Fruit fly (Drosophila melanogaster) whole organism, embryonic: ENCODE results near the gene CG7387.

ENCODE experiments used
- CG1024 ChIP-seq: fragments of 200-800 bp; sonication (Bioruptor generic); IDR thresholded peaks from 2 replicates; pipeline ENCODE4 v1.3.6; 2022; ENCODE audit warnings: missing biosample characterization, missing genetic modification characterization
- CG10959 ChIP-seq: fragments of 200-800 bp; sonication (Bioruptor generic); IDR thresholded peaks from 2 replicates; pipeline ENCODE4 v1.3.6; 2022; ENCODE audit warnings: missing biosample characterization, missing genetic modification characterization
- CG11085 ChIP-seq: fragments of 200-800 bp; sonication (Bioruptor generic); IDR thresholded peaks from 2 replicates; pipeline ENCODE4 v1.3.6; 2022; ENCODE audit warnings: missing biosample characterization, missing genetic modification characterization
- CG11456 ChIP-seq: fragments of 200-800 bp; sonication (Bioruptor generic); IDR thresholded peaks from 3 replicates; pipeline ENCODE4 v1.3.6; 2022; ENCODE audit warnings: missing biosample characterization, missing genetic modification characterization
- CG12299 ChIP-seq: fragments of 200-800 bp; sonication (Bioruptor generic); optimal IDR thresholded peaks from 2 replicates; lab custom pipeline; 2018; ENCODE audit warnings: missing biosample characterization, mild to moderate bottlenecking, missing genetic modification characterization
- CG14014 ChIP-seq: fragments of 200-800 bp; sonication (Bioruptor generic); IDR thresholded peaks from 2 replicates; pipeline ENCODE4 v1.3.6; 2022; ENCODE audit warnings: missing biosample characterization, missing genetic modification characterization
- CG14441 ChIP-seq: fragments of 200-800 bp; sonication (Bioruptor generic); IDR thresholded peaks from 2 replicates; pipeline ENCODE4 v1.3.6; 2022; ENCODE audit warnings: missing biosample characterization, missing genetic modification characterization
- CG15011 ChIP-seq: fragments of 200-800 bp; sonication (Bioruptor generic); optimal IDR thresholded peaks from 3 replicates; lab custom pipeline; 2018; ENCODE audit warnings: missing biosample characterization, mild to moderate bottlenecking, missing genetic modification characterization
- CG15601 ChIP-seq: fragments of 200-800 bp; sonication (Bioruptor generic); optimal IDR thresholded peaks from 3 replicates; lab custom pipeline; 2019; ENCODE audit warnings: missing biosample characterization, mild to moderate bottlenecking, missing genetic modification characterization, moderate library complexity
- CG1792 ChIP-seq: fragments of 200-800 bp; sonication (Bioruptor generic); optimal IDR thresholded peaks from 2 replicates; lab custom pipeline; 2016; ENCODE audit warnings: missing biosample characterization, missing genetic modification characterization
- CG2120 ChIP-seq: fragments of 200-800 bp; sonication (Bioruptor generic); optimal IDR thresholded peaks from 3 replicates; lab custom pipeline; 2016; ENCODE audit warnings: missing biosample characterization, missing genetic modification characterization
- CG4282 ChIP-seq: fragments of 200-800 bp; sonication (Bioruptor generic); optimal IDR thresholded peaks from 2 replicates; lab custom pipeline; 2016; ENCODE audit warnings: missing biosample characterization, missing genetic modification characterization
- CG4617 ChIP-seq: fragments of 200-800 bp; sonication (Bioruptor generic); optimal IDR thresholded peaks from 3 replicates; lab custom pipeline; 2016; ENCODE audit warnings: missing biosample characterization, missing genetic modification characterization, borderline replicate concordance
- CG4730 ChIP-seq: fragments of 200-800 bp; sonication (Bioruptor generic); IDR thresholded peaks from 2 replicates; pipeline ENCODE4 v1.3.6; 2022; ENCODE audit warnings: missing biosample characterization, missing genetic modification characterization
- CG5245 ChIP-seq: fragments of 200-800 bp; sonication (Bioruptor generic); optimal IDR thresholded peaks from 3 replicates; lab custom pipeline; 2016; ENCODE audit warnings: missing biosample characterization, missing genetic modification characterization
- CG7556 ChIP-seq: fragments of 200-800 bp; sonication (Bioruptor generic); optimal IDR thresholded peaks from 2 replicates; lab custom pipeline; 2017; ENCODE audit warnings: missing biosample characterization, mild to moderate bottlenecking, missing genetic modification characterization
- CG7963 ChIP-seq: fragments of 200-800 bp; sonication (Bioruptor generic); IDR thresholded peaks from 3 replicates; pipeline ENCODE4 v1.3.6; 2022; ENCODE audit warnings: missing biosample characterization, missing genetic modification characterization; ENCODE audit not compliant: partially characterized antibody
- CG8359 ChIP-seq: fragments of 200-800 bp; sonication (Bioruptor generic); optimal IDR thresholded peaks from 2 replicates; lab custom pipeline; 2017; ENCODE audit warnings: missing biosample characterization, mild to moderate bottlenecking, missing genetic modification characterization, borderline replicate concordance
- CG9932 ChIP-seq: fragments of 200-800 bp; sonication (Bioruptor generic); IDR thresholded peaks from 2 replicates; pipeline ENCODE4 v1.3.6; 2022; ENCODE audit warnings: missing biosample characterization, missing genetic modification characterization
- CrebB ChIP-seq: fragments of 200-800 bp; sonication (Bioruptor generic); optimal IDR thresholded peaks from 3 replicates; lab custom pipeline; 2018; ENCODE audit warnings: missing biosample characterization, mild to moderate bottlenecking, missing genetic modification characterization
- Doc3 ChIP-seq: fragments of 200-800 bp; sonication (Bioruptor generic); IDR thresholded peaks from 3 replicates; pipeline ENCODE4 v1.3.6; 2022; ENCODE audit warnings: missing biosample characterization, missing genetic modification characterization; ENCODE audit not compliant: partially characterized antibody
- Fer3 ChIP-seq: fragments of 200-800 bp; sonication (Bioruptor generic); optimal IDR thresholded peaks from 2 replicates; lab custom pipeline; 2018; ENCODE audit warnings: missing biosample characterization, mild to moderate bottlenecking, missing genetic modification characterization, moderate library complexity
- GATAe ChIP-seq: fragments of 200-800 bp; sonication (Bioruptor generic); conservative IDR thresholded peaks from 2 replicates; pipeline ENCODE4 v1.3.6; 2022; ENCODE audit warnings: missing biosample characterization, missing genetic modification characterization
- HLH4C ChIP-seq: fragments of 200-800 bp; sonication (Bioruptor generic); IDR thresholded peaks from 3 replicates; pipeline ENCODE4 v1.3.6; 2022; ENCODE audit warnings: missing biosample characterization, missing genetic modification characterization; ENCODE audit not compliant: partially characterized antibody
- Hmr ChIP-seq: fragments of 200-800 bp; sonication (Bioruptor generic); optimal IDR thresholded peaks from 3 replicates; lab custom pipeline; 2017; ENCODE audit warnings: mild to moderate bottlenecking, missing biosample characterization, missing genetic modification reagents, missing genetic modification characterization
- Hr3 ChIP-seq: fragments of 200-800 bp; sonication (Bioruptor generic); optimal IDR thresholded peaks from 3 replicates; lab custom pipeline; 2016; ENCODE audit warnings: missing biosample characterization, missing genetic modification characterization
- Hr39 ChIP-seq: fragments of >200 bp; optimal IDR thresholded peaks from 2 replicates; lab custom pipeline; 2017
- Sox102F ChIP-seq: fragments of 200-800 bp; sonication (Bioruptor generic); optimal IDR thresholded peaks from 2 replicates; lab custom pipeline; 2018; ENCODE audit warnings: missing biosample characterization, mild to moderate bottlenecking, missing genetic modification characterization, moderate library complexity
- Vsx1 ChIP-seq: fragments of 200-800 bp; sonication (Bioruptor generic); optimal IDR thresholded peaks from 2 replicates; lab custom pipeline; 2017; ENCODE audit warnings: missing biosample characterization, mild to moderate bottlenecking, missing genetic modification characterization, missing genetic modification reagents
- bowl ChIP-seq: fragments of 200-800 bp; sonication (Bioruptor generic); IDR thresholded peaks from 2 replicates; pipeline ENCODE4 v1.3.6; 2022; ENCODE audit warnings: missing biosample characterization, missing genetic modification characterization
- chn ChIP-seq: fragments of 200-800 bp; sonication (Bioruptor generic); optimal IDR thresholded peaks from 2 replicates; lab custom pipeline; 2016; ENCODE audit warnings: missing biosample characterization, missing genetic modification characterization
- corto ChIP-seq: fragments of 200-800 bp; sonication (Bioruptor generic); optimal IDR thresholded peaks from 2 replicates; lab custom pipeline; 2016; ENCODE audit warnings: missing biosample characterization, mild to moderate bottlenecking, missing genetic modification characterization, moderate library complexity
- danr ChIP-seq: fragments of 200-800 bp; sonication (Bioruptor generic); IDR thresholded peaks from 2 replicates; pipeline ENCODE4 v1.3.6; 2022; ENCODE audit warnings: missing biosample characterization, missing genetic modification characterization
- dati ChIP-seq: fragments of 200-800 bp; sonication (Bioruptor generic); IDR thresholded peaks from 2 replicates; pipeline ENCODE4 v1.3.6; 2022; ENCODE audit warnings: missing biosample characterization, missing genetic modification characterization
- dimm ChIP-seq: fragments of 200-800 bp; sonication (Bioruptor generic); IDR thresholded peaks from 2 replicates; pipeline ENCODE4 v1.3.6; 2022; ENCODE audit warnings: missing biosample characterization, missing genetic modification characterization
- dpn ChIP-seq, 2 experiments: fragments of 200-800 bp; sonication (Bioruptor generic); optimal IDR thresholded peaks; 3 replicates each; lab custom pipeline; 2016; ENCODE audit warnings: missing biosample characterization in 2 of 2, missing genetic modification characterization in 2 of 2
- fd102C ChIP-seq: fragments of 200-800 bp; sonication (Bioruptor generic); optimal IDR thresholded peaks from 2 replicates; lab custom pipeline; 2018; ENCODE audit warnings: missing biosample characterization, mild to moderate bottlenecking, missing genetic modification characterization, moderate library complexity
- fu2 ChIP-seq: fragments of 200-800 bp; sonication (Bioruptor generic); optimal IDR thresholded peaks from 2 replicates; lab custom pipeline; 2016; ENCODE audit warnings: missing biosample characterization, missing genetic modification characterization
- gsb ChIP-seq: fragments of 200-800 bp; sonication (Bioruptor generic); IDR thresholded peaks from 2 replicates; pipeline ENCODE4 v1.3.6; 2022; ENCODE audit warnings: missing biosample characterization, missing genetic modification characterization
- hb ChIP-seq: fragments of 200-800 bp; sonication (Bioruptor generic); IDR thresholded peaks from 3 replicates; pipeline ENCODE4 v1.3.6; 2022; ENCODE audit warnings: missing biosample characterization, missing genetic modification characterization; ENCODE audit not compliant: partially characterized antibody
- hbn ChIP-seq: fragments of 200-800 bp; sonication (Bioruptor generic); IDR thresholded peaks from 2 replicates; pipeline ENCODE4 v1.3.6; 2022; ENCODE audit warnings: missing biosample characterization, missing genetic modification characterization; ENCODE audit not compliant: partially characterized antibody
- kah ChIP-seq: fragments of 200-800 bp; sonication (Bioruptor generic); optimal IDR thresholded peaks from 2 replicates; lab custom pipeline; 2018; ENCODE audit warnings: missing biosample characterization, mild to moderate bottlenecking, missing genetic modification characterization
- ken ChIP-seq: fragments of 200-800 bp; sonication (Bioruptor generic); IDR thresholded peaks from 3 replicates; pipeline ENCODE4 v1.3.6; 2022; ENCODE audit warnings: missing biosample characterization, missing genetic modification characterization
- lov ChIP-seq, 2 experiments: fragments of 200-800 bp in 1 of 2; fragments of >200 bp in 1 of 2; sonication (Bioruptor generic) in 1 of 2; IDR thresholded peaks in 1 of 2; optimal IDR thresholded peaks in 1 of 2; 2 replicates in 1 of 2; 3 replicates in 1 of 2; pipeline versions ENCODE4 v1.3.6 to Lab custom; 2017 to 2022; ENCODE audit warnings: missing biosample characterization in 1 of 2, missing genetic modification characterization in 1 of 2
- prd ChIP-seq, 3 experiments: fragments of >200 bp in 2 of 3; fragments of 200-800 bp in 1 of 3; sonication (Bioruptor generic) in 1 of 3; optimal IDR thresholded peaks in 2 of 3; IDR thresholded peaks in 1 of 3; 2 replicates in 2 of 3; 3 replicates in 1 of 3; pipeline versions ENCODE4 v1.3.6 to Lab custom; 2017 to 2022; ENCODE audit warnings: missing biosample characterization in 1 of 3, missing genetic modification characterization in 1 of 3
- rib ChIP-seq: fragments of 200-800 bp; sonication (Bioruptor generic); IDR thresholded peaks from 2 replicates; pipeline ENCODE4 v1.3.6; 2022; ENCODE audit warnings: missing biosample characterization, missing genetic modification characterization
- salm ChIP-seq: fragments of 200-800 bp; sonication (Bioruptor generic); optimal IDR thresholded peaks from 2 replicates; lab custom pipeline; 2018; ENCODE audit warnings: missing biosample characterization, mild to moderate bottlenecking, missing genetic modification characterization
- vfl ChIP-seq: fragments of 200-800 bp; sonication (Bioruptor generic); optimal IDR thresholded peaks from 2 replicates; lab custom pipeline; 2016; ENCODE audit warnings: missing biosample characterization, missing genetic modification characterization
- vnd ChIP-seq: fragments of 200-800 bp; sonication (Bioruptor generic); IDR thresholded peaks from 3 replicates; pipeline ENCODE4 v1.3.6; 2022; ENCODE audit warnings: missing biosample characterization, missing genetic modification characterization; ENCODE audit not compliant: partially characterized antibody

Gene CG7387

dm6 chr3L:8197779-8198279 is 4.9 kb upstream of the CG7387 start, which contains the start of the genes UbcE2M and Dhps (continued):
- TF ChIP-seq Fer3, result peak; percentile 76
- TF ChIP-seq CrebB, result no peak
- no peak for TF ChIP-seq CG15011 (GFP tag; lab: Kevin White, UChicago)
- TF ChIP-seq dati (GFP tag; lab: Robert Waterston, UW), result no peak
- TF ChIP-seq CG1792 (GFP tag; lab: Kevin White, UChicago), result no peak
- TF ChIP-seq CG2120 (GFP tag; lab: Kevin White, UChicago), result peak; percentile 82
- peak; percentile 63; the same call in 1 of the 2 replicates for TF ChIP-seq CG14441 (GFP tag; lab: Robert Waterston, UW)
- TF ChIP-seq CG1024 (GFP tag; lab: Robert Waterston, UW), result no peak
- peak; percentile 80 for TF ChIP-seq CG11456 (GFP tag; lab: Robert Waterston, UW)
- TF ChIP-seq HLH4C (GFP tag; lab: Robert Waterston, UW), result peak; percentile 76
- no peak for TF ChIP-seq Vsx1
- peak; percentile 64 for TF ChIP-seq hbn (GFP tag; lab: Robert Waterston, UW)
- peak; percentile 67 for TF ChIP-seq vnd
- peak; percentile 66 for TF ChIP-seq dpn (GFP tag; optimal IDR thresholded peaks at IDR 0.05; lab: Kevin White, UChicago)
- peak; percentile 64 for TF ChIP-seq fu2
- no peak for TF ChIP-seq CG5245 (GFP tag; lab: Kevin White, UChicago)
- no peak for TF ChIP-seq rib (GFP tag; lab: Robert Waterston, UW)
- peak; percentile 90 for TF ChIP-seq CG9932 (GFP tag; lab: Robert Waterston, UW)
- TF ChIP-seq bowl (GFP tag; lab: Robert Waterston, UW), result no peak
- TF ChIP-seq CG4730, result peak; percentile 27; the same call in 1 of the 2 replicates
- peak; percentile 72 for TF ChIP-seq CG12299 (tag; lab: Kevin White, UChicago)
- TF ChIP-seq Doc3 (GFP tag; lab: Robert Waterston, UW), result peak; percentile 54; the same call in 1 of the 3 replicates
- peak; percentile 29 for TF ChIP-seq vfl (GFP tag; lab: Kevin White, UChicago)
- no peak for TF ChIP-seq fd102C (GFP tag; lab: Kevin White, UChicago)
- TF ChIP-seq GATAe (GFP tag; lab: Robert Waterston, UW), result 0 out of 2 replicates have a peak, but pooled peaks have one; percentile 11
- TF ChIP-seq CG8359 (GFP tag; lab: Kevin White, UChicago), result peak; percentile 31
- TF ChIP-seq salm (tag; lab: Kevin White, UChicago), result no peak
- TF ChIP-seq CG10959, result no peak
- no peak for TF ChIP-seq Hmr (GFP tag; lab: Kevin White, UChicago)
- peak; percentile 68 for TF ChIP-seq kah
- peak; percentile 65 for TF ChIP-seq CG4617 (GFP tag; lab: Kevin White, UChicago)
- TF ChIP-seq gsb (GFP tag; lab: Robert Waterston, UW), result no peak
- TF ChIP-seq Sox102F (GFP tag; lab: Kevin White, UChicago), result no peak
- TF ChIP-seq hb, result peak; percentile 21; the same call in 2 of the 3 replicates
- peak; percentile 70 for TF ChIP-seq CG7556 (GFP tag; lab: Kevin White, UChicago)
- peak; percentile 41 for TF ChIP-seq chn (GFP tag; lab: Kevin White, UChicago)
- TF ChIP-seq corto (GFP tag; lab: Kevin White, UChicago), result no peak
- peak; percentile 82 for TF ChIP-seq Hr3 (GFP tag; lab: Kevin White, UChicago)
- TF ChIP-seq danr (GFP tag; lab: Robert Waterston, UW), result no peak
- no peak for TF ChIP-seq Hr39 (lab: Kevin White, UChicago)
- TF ChIP-seq lov (optimal IDR thresholded peaks at IDR 0.05; lab: Kevin White, UChicago), result no peak
- no peak for TF ChIP-seq lov (GFP tag; IDR thresholded peaks at IDR 0.05; lab: Robert Waterston, UW)
- TF ChIP-seq dimm (GFP tag; lab: Robert Waterston, UW), result no peak
- no peak for TF ChIP-seq CG15601 (tag; lab: Kevin White, UChicago)
- no peak for TF ChIP-seq prd (optimal IDR thresholded peaks at IDR 0.05; lab: Kevin White, UChicago)
- TF ChIP-seq prd (GFP tag; IDR thresholded peaks at IDR 0.05; lab: Robert Waterston, UW), result peak; percentile 82
- TF ChIP-seq CG11085 (GFP tag; lab: Robert Waterston, UW), result peak; percentile 60; the same call in 1 of the 2 replicates
- peak; percentile 44; the same call in 1 of the 3 replicates for TF ChIP-seq ken
- peak; percentile 63; the same call in 2 of the 3 replicates for TF ChIP-seq CG7963 (GFP tag; lab: Robert Waterston, UW)
- TF ChIP-seq CG4282 (GFP tag; lab: Kevin White, UChicago), result no peak
- peak; percentile 48; the same call in 1 of the 2 replicates for TF ChIP-seq CG14014 (GFP tag; lab: Robert Waterston, UW)
